Worm (Caenorhabditis elegans) whole organism, young adult: ENCODE measurements around the gene bath-37.

Experiments used
- B0336.3 ChIP-seq: fragments of 200-800 bp; sonication (Bioruptor generic); IDR thresholded peaks from 2 replicates; pipeline ENCODE4 v1.3.6; 2022; ENCODE audit warnings: missing genetic modification characterization, missing compliant biosample characterization
- F55B11.4 ChIP-seq: sonication (generic microtip); optimal IDR thresholded peaks from 2 replicates; lab custom pipeline; 2016; ENCODE audit warnings: missing compliant biosample characterization, missing genetic modification characterization, borderline replicate concordance; ENCODE audit not compliant: insufficient read depth
- efl-1 ChIP-seq: fragments of 150-350 bp; optimal IDR thresholded peaks from 2 replicates; lab custom pipeline; 2014; ENCODE audit warnings: missing biosample characterization, missing genetic modification reagents, missing genetic modification characterization
- hlh-26 ChIP-seq: fragments of 200-800 bp; sonication (Bioruptor generic); conservative IDR thresholded peaks from 2 replicates; pipeline ENCODE4 v1.3.6; 2022; ENCODE audit warnings: missing genetic modification reagents, missing genetic modification characterization, missing compliant biosample characterization
- lsl-1 ChIP-seq: fragments of 200-800 bp; sonication (Bioruptor generic); optimal IDR thresholded peaks from 2 replicates; lab custom pipeline; 2018; ENCODE audit warnings: mild to moderate bottlenecking, missing genetic modification characterization, moderate library complexity, missing compliant biosample characterization

- TF ChIP-seq hlh-26 (GFP tag; lab: Robert Waterston, UW) (no peak), lsl-1 (GFP tag; lab: Kevin White, UChicago) (no peak), F55B11.4 (tag; lab: Kevin White, UChicago) (no peak), efl-1 (no peak), B0336.3 (GFP tag; lab: Robert Waterston, UW) (no peak)
Measured at ce11 chrIV:12110339-12110738, 41.6 kb downstream of the bath-37 start, which contains the start of gene col-129.
